Fruit fly (Drosophila melanogaster): ENCODE measurements around the gene Prp4k.
A peak's percentile ranks its signal among the peaks of the same experiment; 100 is the strongest.

Gene Prp4k

DNA sequence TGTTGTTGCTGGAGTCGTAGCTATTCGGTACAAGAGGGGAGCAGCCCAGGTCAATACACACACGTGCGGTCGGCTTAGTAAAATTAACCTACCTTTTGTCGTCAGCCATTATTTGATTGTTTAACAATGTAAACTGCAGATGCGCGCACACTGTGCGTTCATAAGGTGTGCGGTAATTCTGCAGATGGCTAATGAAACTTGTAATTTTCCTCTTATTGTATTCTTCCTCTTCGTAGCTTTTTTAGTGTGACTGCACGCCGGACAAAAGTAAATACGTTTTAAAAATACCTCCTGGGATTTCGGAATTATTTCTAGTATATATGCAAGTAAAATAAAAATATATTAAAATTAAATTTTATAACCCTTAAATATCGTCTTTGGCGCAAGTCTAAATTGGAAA is at the start of gene Prp4k (continued):
- no peak for TF ChIP-seq HLHmδ (GFP tag; optimal IDR thresholded peaks at IDR 0.05)
- no peak for TF ChIP-seq Ets97D (GFP tag; optimal IDR thresholded peaks at IDR 0.05)
- TF ChIP-seq CG43689 (GFP tag; IDR thresholded peaks at IDR 0.05), result no peak
- TF ChIP-seq ac (GFP tag; optimal IDR thresholded peaks at IDR 0.05), result no peak
- TF ChIP-seq CG12659 (GFP tag; optimal IDR thresholded peaks at IDR 0.05), result peak; percentile 63
- TF ChIP-seq bigmax (GFP tag; optimal IDR thresholded peaks at IDR 0.05), result peak; percentile 56
- TF ChIP-seq CG4820 (GFP tag; optimal IDR thresholded peaks at IDR 0.05), result no peak
- no peak for TF ChIP-seq Dip2 (GFP tag; IDR thresholded peaks at IDR 0.05)
- no peak for TF ChIP-seq corto (GFP tag; optimal IDR thresholded peaks at IDR 0.05)
- no peak for TF ChIP-seq az2 (GFP tag; optimal IDR thresholded peaks at IDR 0.05)
- no peak for TF ChIP-seq gcm2 (GFP tag; optimal IDR thresholded peaks at IDR 0.05)
- TF ChIP-seq CG12104 (GFP tag; optimal IDR thresholded peaks at IDR 0.05), result no peak
- TF ChIP-seq CG10267 (tag; optimal IDR thresholded peaks at IDR 0.05), result peak; percentile 4
- TF ChIP-seq kni (GFP tag; optimal IDR thresholded peaks at IDR 0.05), result no peak
- TF ChIP-seq BEAF-32 (GFP tag; optimal IDR thresholded peaks at IDR 0.05), result peak; percentile 11
- no peak for TF ChIP-seq jumu (GFP tag; optimal IDR thresholded peaks at IDR 0.05)
- no peak for TF ChIP-seq TFAM (GFP tag; optimal IDR thresholded peaks at IDR 0.05)
- TF ChIP-seq org-1 (GFP tag; optimal IDR thresholded peaks at IDR 0.05), result no peak
- no peak for TF ChIP-seq pho (GFP tag; optimal IDR thresholded peaks at IDR 0.05)
- no peak for TF ChIP-seq esg (GFP tag; conservative IDR thresholded peaks at IDR 0.05)
- TF ChIP-seq E2f1 (GFP tag; IDR thresholded peaks at IDR 0.05), result no peak
- TF ChIP-seq zen (tag; optimal IDR thresholded peaks at IDR 0.05), result no peak
- no peak for TF ChIP-seq CG10654 (GFP tag; optimal IDR thresholded peaks at IDR 0.05)
- TF ChIP-seq CG4730 (GFP tag; IDR thresholded peaks at IDR 0.05), result no peak
- no peak for TF ChIP-seq CG16863 (GFP tag; optimal IDR thresholded peaks at IDR 0.05)
- peak; percentile 37 for TF ChIP-seq CG14710 (tag; optimal IDR thresholded peaks at IDR 0.05)
- no peak for TF ChIP-seq sob (GFP tag; IDR thresholded peaks at IDR 0.05)
- TF ChIP-seq CG14860 (GFP tag; IDR thresholded peaks at IDR 0.05; ENCODE audit: partially characterized antibody), result 0 out of 3 replicates have a peak, but pooled peaks have one; percentile 26
- TF ChIP-seq CG34422 (GFP tag; IDR thresholded peaks at IDR 0.05), result peak; percentile 27; the same call in 1 of the 3 replicates
- no peak for TF ChIP-seq ap (GFP tag; IDR thresholded peaks at IDR 0.05)
- TF ChIP-seq jing (GFP tag; optimal IDR thresholded peaks at IDR 0.05), result no peak
- TF ChIP-seq stwl (tag; optimal IDR thresholded peaks at IDR 0.05), result peak; percentile 50
- TF ChIP-seq Sin3A (optimal IDR thresholded peaks at IDR 0.05), result no peak
- TF ChIP-seq Poxn (GFP tag; IDR thresholded peaks at IDR 0.05), result no peak
- TF ChIP-seq Stat92E (GFP tag; optimal IDR thresholded peaks at IDR 0.05), result peak in 1 of 3 experiments; percentile 33

DNA sequence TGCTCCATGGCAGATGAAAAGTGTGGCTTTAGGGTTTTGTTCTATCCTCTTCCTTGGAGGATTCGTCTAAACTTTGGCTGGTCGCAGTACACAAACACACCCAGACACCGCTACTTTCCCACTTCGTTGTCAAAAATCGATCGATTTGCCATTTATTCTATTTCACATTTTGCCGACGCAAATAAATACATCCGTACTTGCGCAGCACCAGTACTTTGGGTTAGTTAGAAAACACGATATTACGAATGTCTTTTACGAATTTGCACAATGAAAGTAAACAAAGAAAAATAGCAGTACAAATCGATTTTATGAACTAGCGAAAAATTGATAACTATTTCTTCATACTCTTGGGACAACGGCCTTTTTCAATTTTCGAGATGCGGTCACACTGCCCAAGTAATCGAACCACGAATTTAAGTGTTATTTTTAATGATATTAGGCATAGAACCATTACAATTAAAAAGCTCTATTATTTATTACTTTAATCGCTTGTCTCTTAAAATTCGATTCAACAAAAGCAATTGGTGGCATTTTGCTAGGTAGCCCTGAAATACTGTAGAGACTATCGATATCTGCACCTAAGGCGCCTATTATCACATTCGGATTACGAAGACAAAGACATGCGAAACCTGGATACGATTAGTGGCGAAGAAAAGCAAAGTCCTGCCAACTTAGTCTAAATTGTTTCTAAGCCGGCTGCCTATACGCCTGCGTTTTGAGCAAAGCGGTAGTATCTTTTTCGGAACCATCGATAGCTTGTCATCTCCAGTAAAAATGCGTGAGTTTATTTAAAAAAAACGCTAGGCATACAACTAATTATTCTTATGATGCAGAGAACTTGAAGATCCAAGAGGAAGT is 46.6 kb upstream of the Prp4k start, which contains the start of the genes DIP2 and wac:
Gene DIP2, minus strand, starts transcription at position 337 of the 858 bp plus-strand sequence.
Gene wac, plus strand, starts transcription at position 559 of the 858 bp plus-strand sequence.
- TF ChIP-seq CG10462 (GFP tag; optimal IDR thresholded peaks at IDR 0.05) (peak; percentile 41), Xbp1 (GFP tag; optimal IDR thresholded peaks at IDR 0.05) (peak; percentile 88), sisA (GFP tag; IDR thresholded peaks at IDR 0.05) (peak; percentile 79), CG8359 (GFP tag; optimal IDR thresholded peaks at IDR 0.05; ENCODE audit: borderline replicate concordance) (no peak), vfl (GFP tag; optimal IDR thresholded peaks at IDR 0.05) (peak; percentile 82), CG17361 (GFP tag; IDR thresholded peaks at IDR 0.05) (peak; percentile 62; the same call in 2 of the 3 replicates), Fer3 (tag; optimal IDR thresholded peaks at IDR 0.05) (peak; percentile 65), CrebB (tag; optimal IDR thresholded peaks at IDR 0.05) (no peak), Antp (GFP tag; optimal IDR thresholded peaks at IDR 0.05) (peak; percentile 94), Mrtf (GFP tag; IDR thresholded peaks at IDR 0.05) (peak; percentile 42; the same call in 1 of the 3 replicates), Optix (GFP tag; IDR thresholded peaks at IDR 0.05) (peak; percentile 54; the same call in 2 of the 3 replicates), mirr (GFP tag; optimal IDR thresholded peaks at IDR 0.05) (peak; percentile 48), ato (GFP tag; IDR thresholded peaks at IDR 0.05; ENCODE audit: partially characterized antibody) (peak; percentile 68), BtbVII (GFP tag; optimal IDR thresholded peaks at IDR 0.05) (peak; percentile 39), CG15269 (tag; optimal IDR thresholded peaks at IDR 0.05) (no peak), CG10274 (GFP tag; optimal IDR thresholded peaks at IDR 0.05) (no peak)

Measured in whole organism, embryonic.